Worm (Caenorhabditis elegans) whole organism, L1 larva: ENCODE measurements around the gene Y69H2.7.
A peak's percentile ranks its signal among the peaks of the same experiment; 100 is the strongest.

ENCODE experiments used
- C16A3.4 ChIP-seq: fragments of 150-350 bp; optimal IDR thresholded peaks from 2 replicates; lab custom pipeline; 2014; ENCODE audit warnings: missing biosample characterization, missing genetic modification characterization
- C34B4.2 ChIP-seq: sonication (generic microtip); optimal IDR thresholded peaks from 2 replicates; lab custom pipeline; 2017; ENCODE audit warnings: mild to moderate bottlenecking, missing genetic modification characterization, missing compliant biosample characterization
- F16B12.6 ChIP-seq: fragments of 150-350 bp; optimal IDR thresholded peaks from 2 replicates; lab custom pipeline; 2014; ENCODE audit warnings: missing biosample characterization, missing genetic modification characterization
- aly-2 ChIP-seq: fragments of 150-350 bp; optimal IDR thresholded peaks from 2 replicates; lab custom pipeline; 2014; ENCODE audit warnings: missing biosample characterization, missing genetic modification characterization
- ama-1 ChIP-seq: fragments of 150-350 bp; optimal IDR thresholded peaks from 2 replicates; lab custom pipeline; 2014
- ceh-63 ChIP-seq: fragments of 200-800 bp; sonication (Bioruptor generic); optimal IDR thresholded peaks from 2 replicates; lab custom pipeline; 2018; ENCODE audit warnings: mild to moderate bottlenecking, missing genetic modification characterization, missing compliant biosample characterization
- efl-1 ChIP-seq, 4 experiments: fragments of 150-350 bp; optimal IDR thresholded peaks in 3 of 4; peaks in 1 of 4; 1 replicate in 1 of 4; 2 replicates in 3 of 4; lab custom pipeline; 2014; ENCODE audit warnings: missing biosample characterization in 2 of 4, missing genetic modification characterization in 2 of 4, missing genetic modification reagents in 2 of 4
- efl-3 ChIP-seq: fragments of 200-800 bp; sonication (Bioruptor generic); optimal IDR thresholded peaks from 2 replicates; lab custom pipeline; 2018; ENCODE audit warnings: mild to moderate bottlenecking, missing genetic modification characterization, missing compliant biosample characterization
- elt-2 ChIP-seq: sonication (generic microtip); optimal IDR thresholded peaks from 2 replicates; lab custom pipeline; 2016; ENCODE audit warnings: missing genetic modification characterization, mild to moderate bottlenecking, inconsistent platforms, missing compliant biosample characterization, missing genetic modification reagents
- ets-5 ChIP-seq: fragments of 200-800 bp; sonication (Bioruptor generic); IDR thresholded peaks from 2 replicates; pipeline ENCODE4 v1.3.6; 2022; ENCODE audit warnings: missing genetic modification characterization, missing compliant biosample characterization
- grh-1 ChIP-seq: fragments of 200-800 bp; sonication (Bioruptor generic); IDR thresholded peaks from 2 replicates; pipeline ENCODE4 v1.3.6; 2022; ENCODE audit warnings: missing genetic modification reagents, missing genetic modification characterization, missing compliant biosample characterization
- irx-1 ChIP-seq: sonication (generic microtip); optimal IDR thresholded peaks from 2 replicates; lab custom pipeline; 2016; ENCODE audit warnings: missing genetic modification characterization, missing compliant biosample characterization
- jun-1 ChIP-seq: fragments of 150-350 bp; optimal IDR thresholded peaks from 2 replicates; lab custom pipeline; 2014; ENCODE audit warnings: missing biosample characterization, missing genetic modification reagents, missing genetic modification characterization
- lin-14 ChIP-seq: fragments of 200-800 bp; sonication (Bioruptor generic); optimal IDR thresholded peaks from 2 replicates; lab custom pipeline; 2018; ENCODE audit warnings: mild to moderate bottlenecking, missing genetic modification characterization, moderate library complexity, missing compliant biosample characterization
- lin-15B ChIP-seq: fragments of 150-350 bp; sonication (generic microtip); optimal IDR thresholded peaks from 3 replicates; lab custom pipeline; 2014; ENCODE audit warnings: missing biosample characterization, missing genetic modification characterization
- mdl-1 ChIP-seq, 2 experiments: fragments of 150-350 bp; optimal IDR thresholded peaks; 2 replicates each; lab custom pipeline; 2014 to 2017; ENCODE audit warnings: missing biosample characterization in 2 of 2, missing genetic modification characterization in 2 of 2, inconsistent platforms in 1 of 2
- mef-2 ChIP-seq: fragments of 150-350 bp; optimal IDR thresholded peaks from 2 replicates; lab custom pipeline; 2014; ENCODE audit warnings: missing biosample characterization, missing genetic modification characterization
- mep-1 ChIP-seq: fragments of 150-350 bp; optimal IDR thresholded peaks from 2 replicates; lab custom pipeline; 2014; ENCODE audit warnings: missing biosample characterization, missing genetic modification characterization
- nhr-19 ChIP-seq: fragments of 200-800 bp; sonication (Bioruptor generic); conservative IDR thresholded peaks from 2 replicates; pipeline ENCODE4 v1.3.6; 2022; ENCODE audit warnings: missing genetic modification characterization, missing compliant biosample characterization
- nhr-237 ChIP-seq: fragments of 150-350 bp; optimal IDR thresholded peaks from 2 replicates; lab custom pipeline; 2014; ENCODE audit warnings: missing biosample characterization, missing genetic modification characterization
- nhr-28 ChIP-seq: fragments of 150-350 bp; optimal IDR thresholded peaks from 2 replicates; lab custom pipeline; 2014; ENCODE audit warnings: missing biosample characterization, missing genetic modification characterization
- nhr-47 ChIP-seq: sonication (generic microtip); optimal IDR thresholded peaks from 2 replicates; lab custom pipeline; 2016; ENCODE audit warnings: mild to moderate bottlenecking, missing genetic modification characterization, moderate library complexity, missing compliant biosample characterization
- nhr-76 ChIP-seq: sonication (generic microtip); optimal IDR thresholded peaks from 2 replicates; lab custom pipeline; 2017; ENCODE audit warnings: missing biosample characterization, missing genetic modification characterization
- nhr-85 ChIP-seq: sonication (generic microtip); peaks from one replicate; lab custom pipeline; 2016; ENCODE audit warnings: missing genetic modification characterization, inconsistent platforms, missing compliant biosample characterization
- nhr-90 ChIP-seq: sonication (generic microtip); optimal IDR thresholded peaks from 2 replicates; lab custom pipeline; 2016; ENCODE audit warnings: mild to moderate bottlenecking, missing genetic modification characterization, missing compliant biosample characterization; ENCODE audit not compliant: poor library complexity
- pag-3 ChIP-seq: sonication (generic microtip); optimal IDR thresholded peaks from 2 replicates; lab custom pipeline; 2017; ENCODE audit warnings: missing genetic modification characterization, mild to moderate bottlenecking, missing compliant biosample characterization, antibody characterized with exemption, borderline replicate concordance; ENCODE audit not compliant: insufficient read depth
- pax-3 ChIP-seq: fragments of 200-800 bp; sonication (Bioruptor generic); optimal IDR thresholded peaks from 2 replicates; lab custom pipeline; 2018; ENCODE audit warnings: mild to moderate bottlenecking, missing genetic modification characterization, moderate library complexity, missing compliant biosample characterization
- rnt-1 ChIP-seq: sonication (generic microtip); optimal IDR thresholded peaks from 2 replicates; lab custom pipeline; 2016; ENCODE audit warnings: mild to moderate bottlenecking, missing genetic modification characterization, moderate library complexity, missing compliant biosample characterization
- sptf-1 ChIP-seq: fragments of 150-350 bp; optimal IDR thresholded peaks from 2 replicates; lab custom pipeline; 2014; ENCODE audit warnings: missing biosample characterization, missing genetic modification characterization
- swsn-7 ChIP-seq: sonication (generic microtip); optimal IDR thresholded peaks from 2 replicates; lab custom pipeline; 2016; ENCODE audit warnings: missing genetic modification characterization, missing compliant biosample characterization
- unc-62 ChIP-seq: fragments of 150-350 bp; optimal IDR thresholded peaks from 2 replicates; lab custom pipeline; 2014; ENCODE audit warnings: missing biosample characterization, missing genetic modification reagents, missing genetic modification characterization
- unc-98 ChIP-seq: fragments of 200-800 bp; sonication (Bioruptor generic); IDR thresholded peaks from 2 replicates; pipeline ENCODE4 v1.3.6; 2022; ENCODE audit warnings: missing genetic modification characterization, missing compliant biosample characterization
- zip-4 ChIP-seq: fragments of 200-800 bp; sonication (Bioruptor generic); optimal IDR thresholded peaks from 2 replicates; lab custom pipeline; 2018; ENCODE audit warnings: mild to moderate bottlenecking, missing genetic modification characterization, moderate library complexity, missing compliant biosample characterization

The Y69H2.7 gene

ce11 chrV:18710045-18710490 is 20.3 kb downstream of the Y69H2.7 start (continued):
- no peak for TF ChIP-seq pax-3 (tag; lab: Kevin White, UChicago)
- TF ChIP-seq zip-4 (GFP tag; lab: Kevin White, UChicago), result no peak

- no peak for TF ChIP-seq mef-2 (tag; lab: Kevin White, UChicago)
- TF ChIP-seq lin-14 (GFP tag; lab: Kevin White, UChicago), result no peak
- no peak for TF ChIP-seq F16B12.6 (tag; lab: Kevin White, UChicago)
- 0 out of 2 replicates have a peak, but pooled peaks have one; percentile 9 for TF ChIP-seq nhr-19 (GFP tag; lab: Robert Waterston, UW)
- no peak for TF ChIP-seq pag-3 (tag; lab: Kevin White, UChicago)
Measured at ce11 chrV:18711362-18711761, 21.6 kb downstream of the Y69H2.7 start.

ce11 chrV:18712118-18712517 is 22.3 kb downstream of the Y69H2.7 start:
- TF ChIP-seq nhr-19 (GFP tag; lab: Robert Waterston, UW), result 0 out of 2 replicates have a peak, but pooled peaks have one; percentile 34
- peak; percentile 72 for TF ChIP-seq nhr-85
- TF ChIP-seq C34B4.2 (tag; lab: Kevin White, UChicago), result no peak
- TF ChIP-seq unc-62 (GFP tag; lab: Kevin White, UChicago), result no peak
- TF ChIP-seq mdl-1 (tag; optimal IDR thresholded peaks at IDR 0.05; lab: Kevin White, UChicago), result no peak
- peak; percentile 37 for TF ChIP-seq grh-1 (GFP tag; lab: Robert Waterston, UW)
- TF ChIP-seq ets-5 (GFP tag; lab: Robert Waterston, UW), result 0 out of 2 replicates have a peak, but pooled peaks have one; percentile 34
- no peak for TF ChIP-seq efl-3 (GFP tag; lab: Kevin White, UChicago)
- no peak for TF ChIP-seq mep-1 (tag; lab: Kevin White, UChicago)
- 0 out of 2 replicates have a peak, but pooled peaks have one; percentile 12 for TF ChIP-seq unc-98
- TF ChIP-seq nhr-47 (tag; lab: Kevin White, UChicago), result peak; percentile 71

- TF ChIP-seq efl-1 (optimal IDR thresholded peaks at IDR 0.05; lab: Kevin White, UChicago) (no peak), efl-1 (GFP tag; optimal IDR thresholded peaks at IDR 0.05 in 1 of 2; lab: Kevin White, UChicago) (peak in 1 of 2 experiments; percentile 91), C16A3.4 (no peak)
Measured at ce11 chrV:18719412-18719811, 29.6 kb downstream of the Y69H2.7 start.

- TF ChIP-seq nhr-85 (peak; percentile 75), efl-1 (optimal IDR thresholded peaks at IDR 0.05; lab: Kevin White, UChicago) (no peak), efl-1 (GFP tag; optimal IDR thresholded peaks at IDR 0.05 in 1 of 2; lab: Kevin White, UChicago) (peak in 1 of 2 experiments; percentile 87), pax-3 (tag; lab: Kevin White, UChicago) (no peak), grh-1 (GFP tag; lab: Robert Waterston, UW) (0 out of 2 replicates have a peak, but pooled peaks have one; percentile 42), C34B4.2 (tag; lab: Kevin White, UChicago) (peak; percentile 14), rnt-1 (tag; lab: Kevin White, UChicago) (no peak), elt-2 (tag; lab: Kevin White, UChicago) (peak; percentile 24), ets-5 (GFP tag; lab: Robert Waterston, UW) (0 out of 2 replicates have a peak, but pooled peaks have one; percentile 79)
Measured at ce11 chrV:18719956-18720489, 30.2 kb downstream of the Y69H2.7 start, which contains the start of gene Y17D7C.2. Gene Y17D7C.2 (minus strand): TSS chrV:18719987.

ce11 chrV:18721873-18722272 is 32.1 kb downstream of the Y69H2.7 start:
- TF ChIP-seq grh-1 (GFP tag; lab: Robert Waterston, UW) (0 out of 2 replicates have a peak, but pooled peaks have one; percentile 15), nhr-28 (no peak)

- TF ChIP-seq efl-1 (optimal IDR thresholded peaks at IDR 0.05; lab: Kevin White, UChicago) (no peak), efl-1 (GFP tag; optimal IDR thresholded peaks at IDR 0.05 in 1 of 2; lab: Kevin White, UChicago) (peak in 1 of 2 experiments; percentile 64), nhr-237 (no peak), ets-5 (GFP tag; lab: Robert Waterston, UW) (0 out of 2 replicates have a peak, but pooled peaks have one; percentile 28), unc-98 (no peak), nhr-76 (tag; lab: Kevin White, UChicago) (no peak), sptf-1 (tag; lab: Kevin White, UChicago) (peak; percentile 100), lin-15B (tag; lab: Kevin White, UChicago) (no peak), aly-2 (tag; lab: Kevin White, UChicago) (no peak), unc-62 (GFP tag; lab: Kevin White, UChicago) (no peak), ceh-63 (GFP tag; lab: Kevin White, UChicago) (peak; percentile 22), nhr-90 (tag; lab: Kevin White, UChicago) (no peak), jun-1 (tag; lab: Kevin White, UChicago) (no peak), swsn-7 (tag; lab: Kevin White, UChicago) (no peak), irx-1 (no peak), ama-1 (lab: Kevin White, UChicago) (no peak)
Measured at ce11 chrV:18722510-18723299, 32.9 kb downstream of the Y69H2.7 start.
